Fruit fly (Drosophila melanogaster) whole organism, prepupa: ENCODE results near the gene CG6661.

Experiments used
- CG3919 ChIP-seq: fragments of 200-800 bp; sonication (Bioruptor generic); optimal IDR thresholded peaks from 3 replicates; lab custom pipeline; 2016; ENCODE audit warnings: missing biosample characterization, missing genetic modification characterization
- CG4318 ChIP-seq: fragments of 200-800 bp; sonication (Bioruptor generic); optimal IDR thresholded peaks from 3 replicates; lab custom pipeline; 2017; ENCODE audit warnings: missing biosample characterization, mild to moderate bottlenecking, missing genetic modification characterization
- CG6163 ChIP-seq: fragments of 200-800 bp; sonication (Bioruptor generic); IDR thresholded peaks from 3 replicates; pipeline ENCODE4 v1.3.6; 2022; ENCODE audit warnings: missing biosample characterization, missing genetic modification characterization
- CG6808 ChIP-seq: fragments of 200-800 bp; sonication (Bioruptor generic); optimal IDR thresholded peaks from 3 replicates; lab custom pipeline; 2017; ENCODE audit warnings: missing biosample characterization, missing genetic modification characterization, mild to moderate bottlenecking, moderate library complexity, missing genetic modification reagents
- CG8319 ChIP-seq: fragments of 200-800 bp; sonication (Bioruptor generic); optimal IDR thresholded peaks from 3 replicates; lab custom pipeline; 2016; ENCODE audit warnings: missing biosample characterization, missing genetic modification characterization

DNA sequence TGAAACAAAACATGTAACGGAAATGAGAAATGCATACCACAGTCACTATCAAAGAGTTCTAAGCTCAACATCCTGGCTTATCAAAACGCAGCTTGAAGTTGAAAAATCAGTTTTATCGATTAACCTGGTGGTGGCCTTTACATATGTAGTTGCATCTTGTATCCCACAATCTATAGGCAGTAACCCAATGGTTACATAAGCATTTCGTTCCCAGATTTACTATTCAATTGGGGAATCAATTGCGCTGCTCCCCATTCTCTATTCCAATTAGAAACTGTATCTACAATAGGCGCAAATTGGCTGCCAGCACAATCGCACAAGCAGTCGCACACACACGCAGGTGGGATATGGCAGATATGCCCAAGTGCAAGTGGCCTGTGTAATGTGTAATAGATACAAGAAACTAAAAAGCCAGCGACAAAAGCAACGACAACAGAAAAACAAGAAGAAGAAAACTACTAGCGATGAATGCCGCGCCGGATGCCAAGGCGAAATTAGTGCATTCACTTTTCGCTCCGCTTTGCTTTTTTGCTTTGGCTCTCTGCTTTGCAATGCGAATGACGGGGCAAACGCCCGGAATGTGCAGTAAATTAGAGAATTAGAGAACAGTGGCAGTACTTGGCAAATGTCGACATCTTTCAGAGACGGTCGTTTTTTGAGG is 28.8 kb upstream of the CG6661 start:
- TF ChIP-seq CG6163 (peak; percentile 23; the same call in 1 of the 3 replicates), CG4318 (GFP tag; lab: Kevin White, UChicago) (no peak), CG6808 (GFP tag; lab: Kevin White, UChicago) (no peak), CG8319 (no peak), CG3919 (GFP tag; lab: Kevin White, UChicago) (no peak)
